Fruit fly (Drosophila melanogaster): Measurements from ENCODE around the gene CG1607.
A peak's percentile ranks its signal among the peaks of the same experiment; 100 is the strongest.

DNA sequence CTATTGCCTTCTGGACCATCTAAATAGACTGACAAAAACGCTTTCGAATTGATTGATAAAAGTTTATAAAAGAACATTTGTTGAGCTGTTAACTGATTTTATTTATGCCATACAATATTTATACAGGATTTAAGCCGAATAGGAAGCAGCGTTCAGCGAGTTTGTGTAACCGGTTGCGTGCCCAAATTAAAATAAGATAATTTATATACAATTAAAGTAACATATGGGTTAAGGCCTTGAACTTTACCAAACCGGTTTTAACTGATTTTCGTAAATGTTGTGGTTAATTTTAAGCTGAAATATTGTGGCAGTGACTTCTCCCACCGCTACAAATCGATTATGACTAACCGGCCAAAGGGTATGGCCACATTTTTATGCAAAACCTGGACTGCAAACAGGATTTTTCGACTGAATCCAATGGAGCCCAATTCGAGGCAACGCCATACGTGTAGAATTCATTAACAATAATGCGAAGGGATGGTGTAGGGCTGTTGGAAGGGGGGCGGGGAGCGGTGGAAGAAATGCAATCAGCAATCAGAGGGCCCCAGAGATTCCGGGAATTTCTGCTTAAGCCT is 27.8 kb downstream of the CG1607 start:
- TF ChIP-seq pan (optimal IDR thresholded peaks at IDR 0.05) (peak; percentile 76), EcR (GFP tag; optimal IDR thresholded peaks at IDR 0.05) (no peak), usp (GFP tag; optimal IDR thresholded peaks at IDR 0.05) (no peak), psq (optimal IDR thresholded peaks at IDR 0.05) (no peak), Dll (optimal IDR thresholded peaks at IDR 0.05) (no peak), CG8478 (optimal IDR thresholded peaks at IDR 0.05) (no peak)

Data from whole organism.